Worm (Caenorhabditis elegans): ENCODE measurements around the gene T16G1.3.

Gene T16G1.3

ce11 chrV:12939434-12939833 is 4.7 kb downstream of the T16G1.3 start, which contains the start of gene T16G1.5 (continued):
- TF ChIP-seq daf-19 (GFP tag; conservative IDR thresholded peaks at IDR 0.05) (no peak), attf-4 (tag; optimal IDR thresholded peaks at IDR 0.05) (no peak), lin-39 (tag; optimal IDR thresholded peaks at IDR 0.05) (no peak), sdz-12 (GFP tag; optimal IDR thresholded peaks at IDR 0.05) (no peak), ceh-82 (tag; optimal IDR thresholded peaks at IDR 0.05) (no peak), php-3 (GFP tag; IDR thresholded peaks at IDR 0.05) (no peak), T26A8.4 (GFP tag; IDR thresholded peaks at IDR 0.05) (no peak), set-16 (GFP tag; IDR thresholded peaks at IDR 0.05) (no peak), daf-16 (GFP tag; optimal IDR thresholded peaks at IDR 0.05) (no peak), daf-16 (tag; optimal IDR thresholded peaks at IDR 0.05) (peak; percentile 76), nhr-10 (tag; optimal IDR thresholded peaks at IDR 0.05) (no peak), unc-39 (tag; optimal IDR thresholded peaks at IDR 0.05) (no peak), ztf-11 (tag; optimal IDR thresholded peaks at IDR 0.05) (no peak), mxl-2 (GFP tag; conservative IDR thresholded peaks at IDR 0.05) (no peak), nhr-28 (tag; optimal IDR thresholded peaks at IDR 0.05) (peak; percentile 58), nhr-77 (tag; optimal IDR thresholded peaks at IDR 0.05) (peak; percentile 36), saeg-2 (GFP tag; IDR thresholded peaks at IDR 0.05) (no peak), mxl-3 (GFP tag; optimal IDR thresholded peaks at IDR 0.05) (no peak), hlh-30 (tag; optimal IDR thresholded peaks at IDR 0.05; ENCODE audit: insufficient read depth) (no peak), nhr-48 (tag; optimal IDR thresholded peaks at IDR 0.05) (no peak), daf-8 (GFP tag; IDR thresholded peaks at IDR 0.05) (no peak), pha-4 (GFP tag; IDR thresholded peaks at IDR 0.05) (no peak), pha-4 (tag; optimal IDR thresholded peaks at IDR 0.05) (no peak)

ce11 chrV:12937098-12937497 is 7.0 kb downstream of the T16G1.3 start, which contains the start of gene T16G1.6:
TSS of gene T16G1.6 (minus strand) at chrV:12937174.
- TF ChIP-seq dmd-8 (GFP tag; IDR thresholded peaks at IDR 0.05) (no peak), unc-39 (tag; optimal IDR thresholded peaks at IDR 0.05) (no peak), lir-3 (tag; optimal IDR thresholded peaks at IDR 0.05) (no peak), dve-1 (tag; optimal IDR thresholded peaks at IDR 0.05; ENCODE audit: insufficient read depth) (peak; percentile 79), hlh-11 (tag; optimal IDR thresholded peaks at IDR 0.05) (peak; percentile 63), hmg-1.1 (GFP tag; IDR thresholded peaks at IDR 0.05) (no peak), nhr-76 (tag; optimal IDR thresholded peaks at IDR 0.05) (no peak), ztf-11 (tag; optimal IDR thresholded peaks at IDR 0.05) (no peak), ctbp-1 (GFP tag; IDR thresholded peaks at IDR 0.05) (no peak), vab-7 (GFP tag; IDR thresholded peaks at IDR 0.05) (no peak), skn-1 (tag; optimal IDR thresholded peaks at IDR 0.05) (no peak), hlh-30 (tag; optimal IDR thresholded peaks at IDR 0.05; ENCODE audit: insufficient read depth) (peak; percentile 25), snpc-4 (tag; optimal IDR thresholded peaks at IDR 0.05) (no peak), nhr-25 (tag; optimal IDR thresholded peaks at IDR 0.05; ENCODE audit: borderline replicate concordance, insufficient read depth) (no peak), dmd-6 (GFP tag; IDR thresholded peaks at IDR 0.05) (peak; percentile 86), nhr-102 (tag; optimal IDR thresholded peaks at IDR 0.05) (peak; percentile 71), php-3 (GFP tag; IDR thresholded peaks at IDR 0.05) (peak; percentile 65; the same call in 1 of the 2 replicates), daf-16 (GFP tag; optimal IDR thresholded peaks at IDR 0.05) (no peak), daf-16 (tag; optimal IDR thresholded peaks at IDR 0.05) (peak; percentile 38), nhr-28 (tag; optimal IDR thresholded peaks at IDR 0.05) (peak; percentile 97), ces-1 (GFP tag; optimal IDR thresholded peaks at IDR 0.05) (no peak), nhr-77 (tag; optimal IDR thresholded peaks at IDR 0.05) (peak; percentile 80), D1046.2 (GFP tag; IDR thresholded peaks at IDR 0.05) (no peak), pqm-1 (tag; optimal IDR thresholded peaks at IDR 0.05) (peak; percentile 88)

- TF ChIP-seq F44E2.7 (GFP tag; IDR thresholded peaks at IDR 0.05) (no peak), ceh-82 (tag; optimal IDR thresholded peaks at IDR 0.05) (no peak), daf-8 (GFP tag; IDR thresholded peaks at IDR 0.05) (no peak), lir-3 (tag; optimal IDR thresholded peaks at IDR 0.05) (no peak), duxl-1 (tag; optimal IDR thresholded peaks at IDR 0.05; ENCODE audit: poor library complexity) (no peak), lin-15B (tag; optimal IDR thresholded peaks at IDR 0.05) (no peak), nhr-28 (tag; optimal IDR thresholded peaks at IDR 0.05) (peak; percentile 96), madf-5 (GFP tag; IDR thresholded peaks at IDR 0.05) (no peak), ZK546.5 (tag; optimal IDR thresholded peaks at IDR 0.05) (no peak), rbr-2 (tag; optimal IDR thresholded peaks at IDR 0.05) (no peak), ceh-20 (GFP tag; IDR thresholded peaks at IDR 0.05) (no peak), F10B5.3 (tag; optimal IDR thresholded peaks at IDR 0.05) (no peak), nhr-11 (tag; optimal IDR thresholded peaks at IDR 0.05) (no peak), fos-1 (tag; optimal IDR thresholded peaks at IDR 0.05) (no peak), nhr-111 (GFP tag; optimal IDR thresholded peaks at IDR 0.05) (no peak), nhr-41 (GFP tag; IDR thresholded peaks at IDR 0.05) (peak; percentile 54; the same call in 1 of the 2 replicates)
Observed at ce11 chrV:12934976-12935375, 9.2 kb downstream of the T16G1.3 start, which contains the start of gene T16G1.7. TSS of gene T16G1.7 (minus strand) at chrV:12935112.

All from whole organism, L4 larva.